Worm (Caenorhabditis elegans) whole organism, early embryonic: Measurements from ENCODE around the gene gba-2.

Experiments used
- B0310.2 ChIP-seq: sonication (generic microtip); optimal IDR thresholded peaks from 2 replicates; lab custom pipeline; 2016; ENCODE audit warnings: mild to moderate bottlenecking, missing genetic modification characterization, missing compliant biosample characterization
- F13C5.2 ChIP-seq: sonication (generic microtip); optimal IDR thresholded peaks from 2 replicates; lab custom pipeline; 2017; ENCODE audit warnings: mild to moderate bottlenecking, missing genetic modification characterization, inconsistent platforms, missing compliant biosample characterization
- aly-1 ChIP-seq: sonication (generic microtip); optimal IDR thresholded peaks from 2 replicates; lab custom pipeline; 2016; ENCODE audit warnings: missing genetic modification characterization, missing compliant biosample characterization
- ama-1 ChIP-seq: fragments of 150-350 bp; optimal IDR thresholded peaks from 2 replicates; lab custom pipeline; 2014
- ceh-13 ChIP-seq: fragments of 200-800 bp; sonication (Bioruptor generic); optimal IDR thresholded peaks from 2 replicates; lab custom pipeline; 2018; ENCODE audit warnings: mild to moderate bottlenecking, missing genetic modification characterization, missing compliant biosample characterization
- ceh-36 ChIP-seq: sonication (generic microtip); optimal IDR thresholded peaks from 2 replicates; lab custom pipeline; 2016; ENCODE audit warnings: missing genetic modification characterization, inconsistent platforms, missing compliant biosample characterization
- ets-7 ChIP-seq: sonication (generic microtip); optimal IDR thresholded peaks from 2 replicates; lab custom pipeline; 2016; ENCODE audit warnings: missing genotype, missing genetic modification characterization, missing compliant biosample characterization
- flt-1 ChIP-seq: fragments of 200-800 bp; sonication (Bioruptor generic); IDR thresholded peaks from 2 replicates; pipeline ENCODE4 v1.3.6; 2022; ENCODE audit warnings: missing genetic modification characterization, missing compliant biosample characterization
- hmbx-1 ChIP-seq: sonication (generic microtip); optimal IDR thresholded peaks from 2 replicates; lab custom pipeline; 2016; ENCODE audit warnings: mild to moderate bottlenecking, missing genetic modification characterization, missing compliant biosample characterization
- hmg-4 ChIP-seq: fragments of 200-800 bp; sonication (Bioruptor generic); optimal IDR thresholded peaks from 2 replicates; lab custom pipeline; 2018; ENCODE audit warnings: mild to moderate bottlenecking, missing genetic modification characterization, missing compliant biosample characterization
- hnd-1 ChIP-seq: sonication (generic microtip); optimal IDR thresholded peaks from 2 replicates; lab custom pipeline; 2016; ENCODE audit warnings: missing genetic modification characterization, missing compliant biosample characterization
- pes-1 ChIP-seq: fragments of 200-800 bp; sonication (Bioruptor generic); IDR thresholded peaks from 2 replicates; pipeline ENCODE4 v1.3.6; 2022; ENCODE audit warnings: missing genetic modification reagents, missing genetic modification characterization, missing compliant biosample characterization
- scrt-1 ChIP-seq: fragments of 200-800 bp; sonication (Bioruptor generic); IDR thresholded peaks from 2 replicates; pipeline ENCODE4 v1.3.6; 2022; ENCODE audit warnings: missing genetic modification characterization, missing compliant biosample characterization
- sea-1 ChIP-seq: fragments of 200-800 bp; sonication (Bioruptor generic); conservative IDR thresholded peaks from 2 replicates; pipeline ENCODE4 v1.3.6; 2022; ENCODE audit warnings: missing genetic modification characterization, missing compliant biosample characterization
- tbx-11 ChIP-seq: fragments of 200-800 bp; sonication (Bioruptor generic); IDR thresholded peaks from 2 replicates; pipeline ENCODE4 v1.3.6; 2022; ENCODE audit warnings: missing genetic modification characterization, missing compliant biosample characterization
- tbx-37 ChIP-seq: fragments of 200-800 bp; sonication (Bioruptor generic); conservative IDR thresholded peaks from 2 replicates; pipeline ENCODE4 v1.3.6; 2022; ENCODE audit warnings: missing genetic modification reagents, missing genetic modification characterization, missing compliant biosample characterization
- tra-4 ChIP-seq: sonication (generic microtip); optimal IDR thresholded peaks from 2 replicates; lab custom pipeline; 2017; ENCODE audit warnings: missing genetic modification characterization, missing compliant biosample characterization

gba-2 gene

ce11 chrII:2221196-2221896 lies 35.1 kb upstream of the gba-2 start:
- TF ChIP-seq hmbx-1 (tag; lab: Kevin White, UChicago): no peak
- TF ChIP-seq ceh-13 (GFP tag; lab: Kevin White, UChicago): no peak
- TF ChIP-seq tbx-11 (GFP tag; lab: Robert Waterston, UW): no peak
- TF ChIP-seq ceh-36 (tag; lab: Kevin White, UChicago): no peak
- TF ChIP-seq B0310.2 (tag; lab: Kevin White, UChicago): no peak
- TF ChIP-seq aly-1 (tag; lab: Kevin White, UChicago): no peak
- no peak for TF ChIP-seq hmg-4 (GFP tag; lab: Kevin White, UChicago)
- no peak for TF ChIP-seq tra-4 (tag; lab: Kevin White, UChicago)
- TF ChIP-seq pes-1 (GFP tag; lab: Robert Waterston, UW): no peak
- TF ChIP-seq hnd-1 (tag; lab: Kevin White, UChicago): no peak
- no peak for TF ChIP-seq ama-1 (lab: Kevin White, UChicago)

ce11 chrII:2219880-2220279 lies 33.6 kb upstream of the gba-2 start, which contains the start of gene Y59C2A.3:
Gene Y59C2A.3, minus strand, starts transcription at chrII:2219921.
- TF ChIP-seq hmg-4 (GFP tag; lab: Kevin White, UChicago) (peak; percentile 42), flt-1 (no peak), aly-1 (tag; lab: Kevin White, UChicago) (peak; percentile 13)

ce11 chrII:2216940-2217664 lies 30.9 kb upstream of the gba-2 start:
- TF ChIP-seq tbx-37: no peak
- TF ChIP-seq flt-1: no peak
- TF ChIP-seq ama-1 (lab: Kevin White, UChicago): no peak

- TF ChIP-seq scrt-1 (no peak), sea-1 (no peak), aly-1 (tag; lab: Kevin White, UChicago) (no peak), ets-7 (tag; lab: Kevin White, UChicago) (no peak), hmg-4 (GFP tag; lab: Kevin White, UChicago) (no peak), F13C5.2 (no peak), flt-1 (no peak)
These were observed 29.3 kb upstream of the gba-2 start for ce11 chrII:2215512-2215911.

ce11 chrII:2207812-2208211 lies 21.6 kb upstream of the gba-2 start, which contains the start of gene Y59C2A.1:
Gene Y59C2A.1, plus strand, starts transcription at chrII:2208112.
- TF ChIP-seq hmg-4 (GFP tag; lab: Kevin White, UChicago) (no peak), scrt-1 (no peak), hmbx-1 (tag; lab: Kevin White, UChicago) (no peak), B0310.2 (tag; lab: Kevin White, UChicago) (no peak), hnd-1 (tag; lab: Kevin White, UChicago) (no peak), tbx-37 (no peak), ceh-13 (GFP tag; lab: Kevin White, UChicago) (no peak), F13C5.2 (no peak), ets-7 (tag; lab: Kevin White, UChicago) (no peak), ceh-36 (tag; lab: Kevin White, UChicago) (no peak), tbx-11 (GFP tag; lab: Robert Waterston, UW) (no peak), aly-1 (tag; lab: Kevin White, UChicago) (no peak)

- TF ChIP-seq B0310.2 (tag; lab: Kevin White, UChicago) (no peak), scrt-1 (no peak), ceh-36 (tag; lab: Kevin White, UChicago) (no peak), tbx-11 (GFP tag; lab: Robert Waterston, UW) (no peak), hnd-1 (tag; lab: Kevin White, UChicago) (no peak), ets-7 (tag; lab: Kevin White, UChicago) (no peak), aly-1 (tag; lab: Kevin White, UChicago) (no peak), tra-4 (tag; lab: Kevin White, UChicago) (no peak), flt-1 (no peak), hmbx-1 (tag; lab: Kevin White, UChicago) (no peak), pes-1 (GFP tag; lab: Robert Waterston, UW) (no peak), tbx-37 (no peak), hmg-4 (GFP tag; lab: Kevin White, UChicago) (no peak), ceh-13 (GFP tag; lab: Kevin White, UChicago) (no peak), F13C5.2 (no peak), sea-1 (no peak), ama-1 (lab: Kevin White, UChicago) (no peak)
These were observed 20.0 kb upstream of the gba-2 start for ce11 chrII:2206064-2206722.

- TF ChIP-seq pes-1 (GFP tag; lab: Robert Waterston, UW): no peak
These were observed 17.8 kb upstream of the gba-2 start, which contains the start of gene Y59C2A.2 for ce11 chrII:2204077-2204476. Gene Y59C2A.2, minus strand, starts transcription at chrII:2204137.

- TF ChIP-seq scrt-1 (no peak), flt-1 (no peak), tbx-11 (GFP tag; lab: Robert Waterston, UW) (no peak), tra-4 (tag; lab: Kevin White, UChicago) (no peak), hmg-4 (GFP tag; lab: Kevin White, UChicago) (no peak), hnd-1 (tag; lab: Kevin White, UChicago) (no peak), aly-1 (tag; lab: Kevin White, UChicago) (no peak), ets-7 (tag; lab: Kevin White, UChicago) (no peak), ceh-36 (tag; lab: Kevin White, UChicago) (no peak), F13C5.2 (no peak), sea-1 (no peak), B0310.2 (tag; lab: Kevin White, UChicago) (no peak), hmbx-1 (tag; lab: Kevin White, UChicago) (no peak), pes-1 (GFP tag; lab: Robert Waterston, UW) (no peak), ceh-13 (GFP tag; lab: Kevin White, UChicago) (no peak), tbx-37 (no peak), ama-1 (lab: Kevin White, UChicago) (no peak)
These were observed 15.9 kb upstream of the gba-2 start for ce11 chrII:2202147-2202546.
